Worm (Caenorhabditis elegans) whole organism, L4/young adult: ENCODE measurements around the gene spp-9.

Experiments used
- dao-5 ChIP-seq: sonication (generic microtip); optimal IDR thresholded peaks from 2 replicates; lab custom pipeline; 2016; ENCODE audit warnings: missing genotype, missing genetic modification characterization, moderate library complexity, missing compliant biosample characterization
- him-1 ChIP-seq: sonication (generic microtip); optimal IDR thresholded peaks from 2 replicates; lab custom pipeline; 2016; ENCODE audit warnings: missing genotype, missing genetic modification reagents, missing genetic modification characterization, missing compliant biosample characterization

DNA sequence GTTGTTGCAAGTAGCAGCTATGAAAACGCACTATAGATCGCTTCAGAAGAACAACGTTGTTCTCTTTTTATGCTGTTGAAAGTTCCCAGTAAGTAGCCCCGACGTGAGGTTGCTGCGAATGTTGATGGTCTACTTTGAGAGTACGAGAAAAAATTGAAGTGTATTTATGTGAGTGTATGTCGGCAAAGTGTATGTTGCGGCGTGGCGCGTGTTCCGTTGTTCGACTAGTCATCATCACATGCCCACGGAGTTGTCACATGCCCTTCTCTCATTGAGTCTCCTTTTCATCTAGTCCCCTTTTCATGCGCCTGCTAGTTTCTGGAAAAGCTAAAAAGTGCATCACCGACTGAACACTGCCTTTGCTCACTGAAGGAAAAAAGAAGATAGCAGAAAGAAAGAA, 15.7 kb upstream of the spp-9 start:
- peak; percentile 66 for TF ChIP-seq him-1 (tag; lab: Kevin White, UChicago)
- TF ChIP-seq dao-5 (tag; lab: Kevin White, UChicago) = no peak
